Worm (Caenorhabditis elegans): ENCODE data around the gene C18G1.8.

The C18G1.8 gene

ce11 chrV:4785333-4785852, 19.0 kb upstream of the C18G1.8 start, which contains the start of the genes Y60C6A.2 and Y60C6A.3:
TSS of gene Y60C6A.2 (minus strand) at chrV:4785433.
TSS of gene Y60C6A.3 (plus strand) at chrV:4785802.
- TF ChIP-seq Y55F3AM.14 (GFP tag; optimal IDR thresholded peaks at IDR 0.05) (no peak), nhr-25 (tag; optimal IDR thresholded peaks at IDR 0.05) (no peak), nhr-237 (tag; optimal IDR thresholded peaks at IDR 0.05) (no peak), ztf-1 (GFP tag; conservative IDR thresholded peaks at IDR 0.05) (no peak), egl-27 (tag; optimal IDR thresholded peaks at IDR 0.05) (no peak), nhr-21 (tag; optimal IDR thresholded peaks at IDR 0.05) (no peak)

- TF ChIP-seq ztf-4 (tag; optimal IDR thresholded peaks at IDR 0.05): no peak
- TF ChIP-seq lin-13 (GFP tag; optimal IDR thresholded peaks at IDR 0.05): no peak
- TF ChIP-seq dmd-4 (tag; optimal IDR thresholded peaks at IDR 0.05): no peak
- no peak for TF ChIP-seq C34F6.9 (tag; optimal IDR thresholded peaks at IDR 0.05)
- TF ChIP-seq unc-55 (GFP tag; optimal IDR thresholded peaks at IDR 0.05): no peak
- no peak for TF ChIP-seq alr-1 (tag; optimal IDR thresholded peaks at IDR 0.05)
- TF ChIP-seq nhr-11 (tag; optimal IDR thresholded peaks at IDR 0.05): no peak
- no peak for TF ChIP-seq nhr-10 (tag; optimal IDR thresholded peaks at IDR 0.05)
- no peak for TF ChIP-seq zag-1 (tag; optimal IDR thresholded peaks at IDR 0.05)
- no peak for TF ChIP-seq ceh-82 (tag; optimal IDR thresholded peaks at IDR 0.05)
- no peak for TF ChIP-seq snpc-4 (tag; optimal IDR thresholded peaks at IDR 0.05)
- no peak for TF ChIP-seq ZK546.5 (tag; optimal IDR thresholded peaks at IDR 0.05)
- TF ChIP-seq peb-1 (tag; optimal IDR thresholded peaks at IDR 0.05): no peak
- no peak for TF ChIP-seq nhr-23 (tag; optimal IDR thresholded peaks at IDR 0.05)
- no peak for TF ChIP-seq egl-27 (tag; optimal IDR thresholded peaks at IDR 0.05)
- no peak for TF ChIP-seq mab-5 (tag; optimal IDR thresholded peaks at IDR 0.05)
These were observed 16.9 kb upstream of the C18G1.8 start, which contains the start of gene Y60C6A.1 for ce11 chrV:4783313-4783712. TSS of gene Y60C6A.1 (plus strand) at chrV:4783613.

DNA sequence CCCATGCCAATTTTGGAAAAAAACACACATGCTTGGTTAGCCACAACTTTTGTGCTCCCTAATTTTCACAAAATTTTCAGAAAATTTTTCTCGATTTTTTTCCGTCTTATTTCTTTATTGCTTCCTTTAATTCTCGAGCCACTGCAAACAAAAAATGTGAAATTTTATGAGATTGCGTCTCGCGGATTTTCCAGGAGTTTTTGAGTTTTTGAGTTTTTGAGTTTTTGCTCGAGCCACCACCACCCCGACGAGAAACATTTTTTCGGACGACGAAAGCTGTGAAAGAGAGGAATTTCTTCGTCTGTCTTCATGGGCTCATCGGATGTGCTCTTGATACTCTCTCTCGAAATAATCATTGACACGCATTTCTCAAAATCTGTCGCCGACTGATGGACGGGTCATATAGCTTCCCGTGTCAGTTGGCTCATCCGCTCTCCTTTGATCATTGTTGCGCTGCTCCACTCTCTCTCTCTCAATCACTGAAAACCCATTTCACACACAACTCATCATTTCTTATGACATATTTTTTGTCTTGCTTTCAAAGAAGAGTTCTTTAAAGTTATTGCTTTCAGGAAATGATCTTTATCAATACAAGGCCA, 11.1 kb upstream of the C18G1.8 start, which contains the start of gene C18G1.1:
C18G1.1 (plus strand) TSS at position 573 of the 599 bp plus-strand sequence.
- TF ChIP-seq F13H6.1 (tag; optimal IDR thresholded peaks at IDR 0.05) (peak; percentile 11), sma-9 (GFP tag; optimal IDR thresholded peaks at IDR 0.05) (peak; percentile 33), sma-9 (tag; optimal IDR thresholded peaks at IDR 0.05) (no peak), nhr-129 (tag; optimal IDR thresholded peaks at IDR 0.05) (peak; percentile 68), skn-1 (tag; optimal IDR thresholded peaks at IDR 0.05) (no peak)

ce11 chrV:4775140-4775539, 8.7 kb upstream of the C18G1.8 start:
- peak; percentile 78 for TF ChIP-seq mab-5 (tag; optimal IDR thresholded peaks at IDR 0.05)
- peak; percentile 97 for TF ChIP-seq Y55F3AM.14 (GFP tag; optimal IDR thresholded peaks at IDR 0.05)
- no peak for TF ChIP-seq gmeb-1 (tag; optimal IDR thresholded peaks at IDR 0.05)
- TF ChIP-seq unc-55 (GFP tag; optimal IDR thresholded peaks at IDR 0.05): peak; percentile 74
- TF ChIP-seq elt-1 (tag; optimal IDR thresholded peaks at IDR 0.05): no peak

ce11 chrV:4770408-4770947, 4.1 kb upstream of the C18G1.8 start, which contains the start of gene elt-7:
TSS of gene elt-7 (plus strand) at chrV:4770670.
- TF ChIP-seq fos-1 (tag; optimal IDR thresholded peaks at IDR 0.05) (peak; percentile 50), nhr-10 (tag; optimal IDR thresholded peaks at IDR 0.05) (no peak)

DNA sequence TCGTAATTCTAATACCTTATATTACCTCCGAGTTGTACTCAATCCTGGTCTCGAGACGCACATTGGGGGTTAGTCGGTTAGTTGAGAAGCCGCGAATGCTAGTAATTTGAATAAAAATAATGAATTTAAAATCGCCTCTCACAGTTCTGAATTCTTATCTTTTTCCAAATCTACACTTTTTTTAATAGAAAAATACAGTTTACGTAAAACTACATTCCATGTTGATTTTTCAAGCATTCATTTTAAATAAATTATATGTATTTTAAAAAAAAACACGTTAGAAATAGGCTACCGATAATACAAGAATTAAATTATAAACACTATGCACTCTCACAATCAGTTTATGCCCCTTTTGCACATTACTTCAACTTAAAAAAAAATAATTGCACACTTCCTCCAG, 3.2 kb upstream of the C18G1.8 start, which contains the start of gene C18G1.9:
C18G1.9 (minus strand) TSS at position 101 of the 400 bp plus-strand sequence.
- TF ChIP-seq unc-39 (tag; optimal IDR thresholded peaks at IDR 0.05) (no peak), Y55F3AM.14 (GFP tag; optimal IDR thresholded peaks at IDR 0.05) (no peak), crh-2 (tag; optimal IDR thresholded peaks at IDR 0.05) (no peak), fos-1 (tag; optimal IDR thresholded peaks at IDR 0.05) (no peak), mdl-1 (tag; optimal IDR thresholded peaks at IDR 0.05) (no peak), lsy-2 (tag; optimal IDR thresholded peaks at IDR 0.05) (no peak)

All from whole organism, L2 larva.